Worm (Caenorhabditis elegans) whole organism, late embryonic: ENCODE data around the gene scl-21.

Source experiments
- C08G9.2 ChIP-seq: sonication (generic microtip); optimal IDR thresholded peaks from 2 replicates; lab custom pipeline; 2016; ENCODE audit warnings: mild to moderate bottlenecking, missing genetic modification characterization, moderate library complexity, missing compliant biosample characterization
- F13H6.1 ChIP-seq: sonication (generic microtip); optimal IDR thresholded peaks from 2 replicates; lab custom pipeline; 2016; ENCODE audit warnings: missing genetic modification characterization, missing compliant biosample characterization
- T23F11.4 ChIP-seq: fragments of 200-800 bp; sonication (Bioruptor generic); optimal IDR thresholded peaks from 2 replicates; lab custom pipeline; 2018; ENCODE audit warnings: mild to moderate bottlenecking, missing genetic modification characterization, missing compliant biosample characterization
- ama-1 ChIP-seq: fragments of 150-350 bp; optimal IDR thresholded peaks from 2 replicates; lab custom pipeline; 2014
- ceh-14 ChIP-seq: sonication (generic microtip); optimal IDR thresholded peaks from 2 replicates; lab custom pipeline; 2016; ENCODE audit warnings: missing genotype, missing genetic modification characterization, missing compliant biosample characterization
- ceh-19 ChIP-seq: fragments of 200-800 bp; sonication (Bioruptor generic); optimal IDR thresholded peaks from 2 replicates; lab custom pipeline; 2018; ENCODE audit warnings: mild to moderate bottlenecking, missing genetic modification characterization, missing compliant biosample characterization
- ceh-2 ChIP-seq: sonication (generic microtip); optimal IDR thresholded peaks from 2 replicates; lab custom pipeline; 2016; ENCODE audit warnings: missing genotype, missing genetic modification characterization, missing compliant biosample characterization
- ceh-22 ChIP-seq: sonication (generic microtip); optimal IDR thresholded peaks from 2 replicates; lab custom pipeline; 2017; ENCODE audit warnings: missing biosample characterization, missing genetic modification characterization
- ceh-30 ChIP-seq: fragments of 150-350 bp; optimal IDR thresholded peaks from 2 replicates; lab custom pipeline; 2014; ENCODE audit warnings: missing biosample characterization, missing genetic modification characterization
- ceh-31 ChIP-seq: sonication (generic microtip); optimal IDR thresholded peaks from 2 replicates; lab custom pipeline; 2016; ENCODE audit warnings: missing genetic modification characterization, missing compliant biosample characterization
- ceh-34 ChIP-seq: sonication (generic microtip); optimal IDR thresholded peaks from 2 replicates; lab custom pipeline; 2016; ENCODE audit warnings: mild to moderate bottlenecking, missing genetic modification characterization, missing compliant biosample characterization
- ceh-6 ChIP-seq: fragments of 200-800 bp; sonication (Bioruptor generic); optimal IDR thresholded peaks from 2 replicates; lab custom pipeline; 2018; ENCODE audit warnings: mild to moderate bottlenecking, missing genetic modification characterization, missing compliant biosample characterization
- che-1 ChIP-seq: sonication (generic microtip); optimal IDR thresholded peaks from 2 replicates; lab custom pipeline; 2016; ENCODE audit warnings: mild to moderate bottlenecking, missing genetic modification characterization, missing compliant biosample characterization
- dmd-4 ChIP-seq: sonication (generic microtip); optimal IDR thresholded peaks from 2 replicates; lab custom pipeline; 2016; ENCODE audit warnings: borderline replicate concordance, missing genetic modification characterization, missing compliant biosample characterization
- elt-2 ChIP-seq: sonication (generic microtip); optimal IDR thresholded peaks from 2 replicates; lab custom pipeline; 2016; ENCODE audit warnings: missing genetic modification reagents, missing genetic modification characterization, missing compliant biosample characterization
- fax-1 ChIP-seq: sonication (generic microtip); optimal IDR thresholded peaks from 2 replicates; lab custom pipeline; 2016; ENCODE audit warnings: missing genotype, missing genetic modification characterization, missing compliant biosample characterization
- fkh-10 ChIP-seq: fragments of 150-350 bp; optimal IDR thresholded peaks from 2 replicates; lab custom pipeline; 2014; ENCODE audit warnings: missing biosample characterization, missing genetic modification reagents, missing genetic modification characterization
- hlh-13 ChIP-seq: fragments of 200-800 bp; sonication (Bioruptor generic); optimal IDR thresholded peaks from 2 replicates; lab custom pipeline; 2018; ENCODE audit warnings: mild to moderate bottlenecking, missing genetic modification characterization, missing compliant biosample characterization
- hlh-6 ChIP-seq: sonication (generic microtip); optimal IDR thresholded peaks from 2 replicates; lab custom pipeline; 2016; ENCODE audit warnings: missing genotype, missing genetic modification characterization, missing compliant biosample characterization
- hlh-8 ChIP-seq: sonication (generic microtip); optimal IDR thresholded peaks from 2 replicates; lab custom pipeline; 2016; ENCODE audit warnings: missing genotype, missing genetic modification characterization, missing compliant biosample characterization
- lim-6 ChIP-seq: sonication (generic microtip); optimal IDR thresholded peaks from 2 replicates; lab custom pipeline; 2016; ENCODE audit warnings: missing genetic modification characterization, missing compliant biosample characterization
- lin-11 ChIP-seq: fragments of 200-800 bp; sonication (Bioruptor generic); optimal IDR thresholded peaks from 2 replicates; lab custom pipeline; 2018; ENCODE audit warnings: mild to moderate bottlenecking, missing genetic modification characterization, missing compliant biosample characterization
- madf-2 ChIP-seq: sonication (generic microtip); optimal IDR thresholded peaks from 2 replicates; lab custom pipeline; 2017; ENCODE audit warnings: missing genetic modification characterization, missing compliant biosample characterization
- mec-3 ChIP-seq: sonication (generic microtip); optimal IDR thresholded peaks from 2 replicates; lab custom pipeline; 2016; ENCODE audit warnings: borderline replicate concordance, missing genetic modification characterization, missing compliant biosample characterization
- nfya-1 ChIP-seq: sonication (generic microtip); optimal IDR thresholded peaks from 2 replicates; lab custom pipeline; 2017; ENCODE audit warnings: missing genetic modification characterization, mild to moderate bottlenecking, missing compliant biosample characterization, antibody characterized with exemption, moderate library complexity
- nhr-11 ChIP-seq: fragments of 150-350 bp; optimal IDR thresholded peaks from 2 replicates; lab custom pipeline; 2014; ENCODE audit warnings: missing biosample characterization, missing genetic modification characterization
- nhr-232 ChIP-seq: sonication (generic microtip); optimal IDR thresholded peaks from 2 replicates; lab custom pipeline; 2016; ENCODE audit warnings: missing genetic modification characterization, missing compliant biosample characterization
- odd-2 ChIP-seq: sonication (generic microtip); optimal IDR thresholded peaks from 2 replicates; lab custom pipeline; 2017; ENCODE audit warnings: antibody characterized with exemption, mild to moderate bottlenecking, missing genetic modification characterization, missing compliant biosample characterization
- pag-3 ChIP-seq: sonication (generic microtip); optimal IDR thresholded peaks from 2 replicates; lab custom pipeline; 2016; ENCODE audit warnings: missing compliant biosample characterization, missing genetic modification characterization, borderline replicate concordance
- pax-1 ChIP-seq: fragments of 150-350 bp; optimal IDR thresholded peaks from 2 replicates; lab custom pipeline; 2014; ENCODE audit warnings: missing biosample characterization, missing genetic modification characterization
- pha-2 ChIP-seq: sonication (generic microtip); optimal IDR thresholded peaks from 2 replicates; lab custom pipeline; 2017; ENCODE audit warnings: mild to moderate bottlenecking, missing genetic modification characterization, missing compliant biosample characterization
- pha-4 ChIP-seq: fragments of 150-350 bp; optimal IDR thresholded peaks from 2 replicates; lab custom pipeline; 2018; ENCODE audit warnings: missing biosample characterization, missing genetic modification reagents, missing genetic modification characterization
- pqm-1 ChIP-seq: sonication (generic microtip); optimal IDR thresholded peaks from 2 replicates; lab custom pipeline; 2016; ENCODE audit warnings: missing genetic modification characterization, missing compliant biosample characterization
- pros-1 ChIP-seq: fragments of 150-350 bp; optimal IDR thresholded peaks from 2 replicates; lab custom pipeline; 2014; ENCODE audit warnings: missing biosample characterization, missing genetic modification reagents, missing genetic modification characterization
- ref-2 ChIP-seq: sonication (generic microtip); optimal IDR thresholded peaks from 2 replicates; lab custom pipeline; 2016; ENCODE audit warnings: missing genetic modification characterization, missing compliant biosample characterization
- rnt-1 ChIP-seq: sonication (generic microtip); optimal IDR thresholded peaks from 2 replicates; lab custom pipeline; 2016; ENCODE audit warnings: missing genetic modification characterization, missing compliant biosample characterization
- sdc-2 ChIP-seq: sonication (generic microtip); optimal IDR thresholded peaks from 2 replicates; lab custom pipeline; 2016; ENCODE audit warnings: missing genotype, missing genetic modification characterization, missing compliant biosample characterization
- sox-2 ChIP-seq: fragments of 200-800 bp; sonication (Bioruptor generic); IDR thresholded peaks from 2 replicates; pipeline ENCODE4 v1.3.6; 2022; ENCODE audit warnings: missing genetic modification reagents, missing genetic modification characterization, missing compliant biosample characterization
- sox-4 ChIP-seq: sonication (generic microtip); optimal IDR thresholded peaks from 2 replicates; lab custom pipeline; 2017; ENCODE audit warnings: mild to moderate bottlenecking, missing genetic modification characterization, inconsistent platforms, missing compliant biosample characterization
- ttx-3 ChIP-seq: sonication (generic microtip); optimal IDR thresholded peaks from 2 replicates; lab custom pipeline; 2016; ENCODE audit warnings: missing genetic modification reagents, missing genetic modification characterization, missing compliant biosample characterization
- unc-3 ChIP-seq, 2 experiments: fragments of 200-800 bp in 1 of 2; sonication (Bioruptor generic) in 1 of 2; sonication (generic microtip) in 1 of 2; conservative IDR thresholded peaks in 1 of 2; optimal IDR thresholded peaks in 1 of 2; 2 replicates each; pipeline versions ENCODE4 v1.3.6 to Lab custom; 2016 to 2022; ENCODE audit warnings: missing compliant biosample characterization in 2 of 2, missing genetic modification characterization in 2 of 2, missing genetic modification reagents in 1 of 2
- unc-42 ChIP-seq: sonication (generic microtip); optimal IDR thresholded peaks from 2 replicates; lab custom pipeline; 2016; ENCODE audit warnings: missing genotype, missing genetic modification characterization, missing compliant biosample characterization
- ztf-16 ChIP-seq: sonication (generic microtip); optimal IDR thresholded peaks from 2 replicates; lab custom pipeline; 2017; ENCODE audit warnings: missing genetic modification characterization, missing compliant biosample characterization

Gene scl-21

DNA sequence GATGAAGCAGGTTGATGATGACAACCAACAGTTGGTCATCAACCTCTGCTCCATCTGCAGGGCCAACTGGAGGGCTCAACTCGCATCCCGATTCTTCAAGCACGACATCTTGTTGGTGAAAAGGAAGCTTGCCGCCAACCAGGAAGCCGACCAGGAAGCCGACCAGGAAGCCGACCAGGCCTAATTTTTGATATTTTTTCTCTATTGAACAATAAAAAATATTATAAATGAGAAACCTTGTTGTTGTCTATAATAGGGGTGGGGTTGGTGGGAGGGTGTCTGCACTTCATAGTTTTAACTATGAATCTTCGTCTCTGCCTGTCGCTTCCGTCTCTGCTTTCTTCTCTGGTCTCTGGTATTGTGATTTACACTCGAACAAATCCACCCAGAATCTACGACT, 9.8 kb downstream of the scl-21 start, which contains the start of gene Y43F8B.18:
Y43F8B.18 (plus strand) TSS at position 301 of the 400 bp plus-strand sequence.
- TF ChIP-seq ceh-19 (GFP tag; lab: Kevin White, UChicago) (no peak), C08G9.2 (tag; lab: Kevin White, UChicago) (no peak), dmd-4 (no peak), pax-1 (tag; lab: Kevin White, UChicago) (no peak), fax-1 (tag; lab: Kevin White, UChicago) (no peak), pag-3 (tag; lab: Kevin White, UChicago) (no peak), ceh-31 (tag; lab: Kevin White, UChicago) (no peak), sox-2 (no peak), T23F11.4 (GFP tag; lab: Kevin White, UChicago) (no peak), hlh-13 (GFP tag; lab: Kevin White, UChicago) (no peak), unc-3 (GFP tag; conservative IDR thresholded peaks at IDR 0.05; lab: Robert Waterston, UW) (no peak), unc-3 (tag; optimal IDR thresholded peaks at IDR 0.05; lab: Kevin White, UChicago) (no peak), F13H6.1 (tag; lab: Kevin White, UChicago) (no peak), ceh-34 (tag; lab: Kevin White, UChicago) (no peak), mec-3 (tag; lab: Kevin White, UChicago) (no peak), unc-42 (tag; lab: Kevin White, UChicago) (no peak), hlh-8 (tag; lab: Kevin White, UChicago) (no peak), pha-4 (tag; lab: Kevin White, UChicago) (no peak), ama-1 (no peak), rnt-1 (tag; lab: Kevin White, UChicago) (no peak)

DNA sequence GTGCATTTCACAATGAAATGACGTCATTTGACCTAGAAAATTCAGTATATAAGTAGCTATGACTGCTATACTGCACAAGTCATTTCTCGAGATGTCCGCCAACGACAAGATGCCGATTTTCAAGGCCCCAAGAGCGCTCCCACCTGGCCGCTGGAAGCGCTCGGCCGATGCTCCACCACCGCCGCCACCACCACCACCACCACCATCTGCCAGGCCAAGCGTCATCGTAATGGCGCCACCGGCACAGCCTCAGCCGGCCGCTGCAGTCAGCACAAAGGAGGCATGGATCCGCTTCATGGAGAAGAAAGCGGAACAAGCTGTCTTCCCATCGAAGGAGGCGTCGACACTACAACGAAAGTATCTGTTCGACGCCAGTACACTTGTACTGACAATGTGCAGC, 10.2 kb downstream of the scl-21 start, which contains the start of gene Y43F8B.28:
Y43F8B.28 (plus strand) TSS at position 59 of the 400 bp plus-strand sequence.
- TF ChIP-seq lim-6 (tag; lab: Kevin White, UChicago) (no peak), hlh-13 (GFP tag; lab: Kevin White, UChicago) (no peak), pha-4 (tag; lab: Kevin White, UChicago) (no peak), sox-2 (no peak), unc-42 (tag; lab: Kevin White, UChicago) (no peak), pqm-1 (no peak), ttx-3 (tag; lab: Kevin White, UChicago) (no peak), rnt-1 (tag; lab: Kevin White, UChicago) (no peak), ceh-6 (GFP tag; lab: Kevin White, UChicago) (no peak), unc-3 (GFP tag; conservative IDR thresholded peaks at IDR 0.05; lab: Robert Waterston, UW) (no peak), unc-3 (tag; optimal IDR thresholded peaks at IDR 0.05; lab: Kevin White, UChicago) (no peak), ceh-14 (tag; lab: Kevin White, UChicago) (no peak), nfya-1 (tag; lab: Kevin White, UChicago) (no peak), lin-11 (tag; lab: Kevin White, UChicago) (no peak), elt-2 (tag; lab: Kevin White, UChicago) (no peak), pha-2 (tag; lab: Kevin White, UChicago) (no peak), ztf-16 (tag; lab: Kevin White, UChicago) (no peak), hlh-8 (tag; lab: Kevin White, UChicago) (no peak), hlh-6 (no peak), ceh-22 (no peak), pros-1 (no peak)
- TF ChIP-seq, all 69 proteins: peak for 0

DNA sequence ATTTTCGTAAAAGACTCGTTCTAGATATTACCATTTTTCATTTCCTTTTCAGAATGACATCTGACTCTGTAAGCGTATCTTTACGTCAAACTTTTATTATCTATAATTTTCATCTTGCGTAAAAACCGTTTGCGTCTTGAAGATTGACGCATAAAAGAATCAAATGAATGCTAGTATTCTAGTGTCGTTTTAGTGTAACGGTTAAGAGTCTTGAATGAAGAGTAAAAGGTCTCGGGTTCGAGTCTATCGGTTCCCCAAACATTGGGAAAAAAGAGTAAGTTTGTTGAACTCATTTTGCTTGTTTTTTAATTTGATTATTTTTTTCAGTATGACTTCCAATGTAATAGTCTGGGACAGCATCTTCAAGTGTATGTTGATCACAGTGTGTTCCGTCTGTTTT, 11.0 kb downstream of the scl-21 start, which contains the start of gene Y43F8B.17:
Y43F8B.17 (plus strand) TSS at position 215 of the 400 bp plus-strand sequence.
- TF ChIP-seq hlh-13 (GFP tag; lab: Kevin White, UChicago) (no peak), ama-1 (no peak), lin-11 (tag; lab: Kevin White, UChicago) (no peak), ref-2 (tag; lab: Kevin White, UChicago) (no peak)
- TF ChIP-seq, all 69 proteins: peak for 0

DNA sequence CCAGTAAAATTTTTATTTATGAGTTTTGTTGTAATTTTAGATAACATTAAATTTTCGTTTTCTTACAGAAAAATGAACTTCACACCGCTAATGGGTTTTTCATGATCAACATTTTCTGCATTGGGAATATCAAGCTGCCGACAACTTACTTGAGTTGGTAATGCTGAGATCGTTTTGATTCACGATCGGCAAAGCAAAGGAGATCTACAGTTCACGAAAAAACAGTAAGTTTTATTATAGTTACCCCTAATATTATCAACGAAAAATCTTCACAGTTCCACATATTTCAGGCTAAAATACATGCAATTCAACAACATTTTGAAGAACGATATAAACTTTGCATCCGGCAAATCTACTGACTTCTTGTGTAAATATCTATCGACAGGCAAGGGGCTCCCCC, 13.0 kb downstream of the scl-21 start, which contains the start of gene Y43F8B.22:
Y43F8B.22 (plus strand) TSS at position 301 of the 400 bp plus-strand sequence.
- TF ChIP-seq sdc-2 (tag; lab: Kevin White, UChicago) = no peak
- no peak for TF ChIP-seq fkh-10 (GFP tag; lab: Kevin White, UChicago)
- no peak for TF ChIP-seq hlh-6
- TF ChIP-seq che-1 (tag; lab: Kevin White, UChicago) = no peak
- TF ChIP-seq pha-2 (tag; lab: Kevin White, UChicago) = no peak
- TF ChIP-seq ama-1 = no peak
- TF ChIP-seq sox-2 = no peak
- TF ChIP-seq nhr-232 (tag; lab: Kevin White, UChicago) = no peak
- TF ChIP-seq sox-4 = no peak
- no peak for TF ChIP-seq elt-2 (tag; lab: Kevin White, UChicago)
- TF ChIP-seq ceh-6 (GFP tag; lab: Kevin White, UChicago) = no peak
- no peak for TF ChIP-seq pax-1 (tag; lab: Kevin White, UChicago)
- TF ChIP-seq hlh-8 (tag; lab: Kevin White, UChicago) = no peak
- TF ChIP-seq nhr-11 (tag; lab: Kevin White, UChicago) = no peak
- no peak for TF ChIP-seq odd-2 (tag; lab: Kevin White, UChicago)
- TF ChIP-seq lin-11 (tag; lab: Kevin White, UChicago) = no peak
- no peak for TF ChIP-seq ceh-30
- no peak for TF ChIP-seq ceh-2 (tag; lab: Kevin White, UChicago)
- TF ChIP-seq madf-2 (tag; lab: Kevin White, UChicago) = no peak
